Worm (Caenorhabditis elegans): ENCODE results near the gene C17F4.3.

ce11 chrII:3259254-3259653, 18.9 kb downstream of the C17F4.3 start, which contains the start of gene gcy-19:
- TF ChIP-seq ama-1 (optimal IDR thresholded peaks at IDR 0.05) (no peak), flt-1 (GFP tag; IDR thresholded peaks at IDR 0.05) (no peak), hmbx-1 (tag; optimal IDR thresholded peaks at IDR 0.05) (no peak), scrt-1 (GFP tag; IDR thresholded peaks at IDR 0.05) (no peak), tra-4 (tag; optimal IDR thresholded peaks at IDR 0.05) (no peak), pes-1 (GFP tag; IDR thresholded peaks at IDR 0.05) (no peak), ceh-13 (GFP tag; optimal IDR thresholded peaks at IDR 0.05) (no peak), hmg-4 (GFP tag; optimal IDR thresholded peaks at IDR 0.05) (no peak), ets-7 (tag; optimal IDR thresholded peaks at IDR 0.05) (no peak), F13C5.2 (tag; optimal IDR thresholded peaks at IDR 0.05) (no peak), sea-1 (GFP tag; conservative IDR thresholded peaks at IDR 0.05) (no peak), tbx-37 (GFP tag; conservative IDR thresholded peaks at IDR 0.05) (no peak)

Measured in whole organism, early embryonic.